Worm (Caenorhabditis elegans) whole organism, L1 larva: ENCODE results near the gene C32D5.14.

Experiments used
- C04F5.9 ChIP-seq: sonication (generic microtip); optimal IDR thresholded peaks from 2 replicates; lab custom pipeline; 2016; ENCODE audit warnings: missing genetic modification characterization, missing compliant biosample characterization
- C16A3.4 ChIP-seq: fragments of 150-350 bp; optimal IDR thresholded peaks from 2 replicates; lab custom pipeline; 2014; ENCODE audit warnings: missing biosample characterization, missing genetic modification characterization
- C34B4.2 ChIP-seq: sonication (generic microtip); optimal IDR thresholded peaks from 2 replicates; lab custom pipeline; 2017; ENCODE audit warnings: mild to moderate bottlenecking, missing genetic modification characterization, missing compliant biosample characterization
- Y116A8C.19 ChIP-seq: sonication (generic microtip); optimal IDR thresholded peaks from 2 replicates; lab custom pipeline; 2016; ENCODE audit warnings: missing compliant biosample characterization, missing genetic modification characterization, borderline replicate concordance
- alr-1 ChIP-seq: fragments of 200-800 bp; sonication (Bioruptor generic); optimal IDR thresholded peaks from 2 replicates; lab custom pipeline; 2018; ENCODE audit warnings: borderline replicate concordance, mild to moderate bottlenecking, missing genetic modification characterization, missing compliant biosample characterization
- aly-2 ChIP-seq: fragments of 150-350 bp; optimal IDR thresholded peaks from 2 replicates; lab custom pipeline; 2014; ENCODE audit warnings: missing biosample characterization, missing genetic modification characterization
- blmp-1 ChIP-seq: fragments of 150-350 bp; optimal IDR thresholded peaks from 2 replicates; lab custom pipeline; 2014; ENCODE audit warnings: missing biosample characterization, missing genetic modification characterization
- ceh-8 ChIP-seq: fragments of 200-800 bp; sonication (Bioruptor generic); optimal IDR thresholded peaks from 2 replicates; lab custom pipeline; 2018; ENCODE audit warnings: mild to moderate bottlenecking, missing genetic modification characterization, moderate library complexity, missing compliant biosample characterization
- ceh-88 ChIP-seq: fragments of 200-800 bp; sonication (Bioruptor generic); IDR thresholded peaks from 2 replicates; pipeline ENCODE4 v1.3.6; 2022; ENCODE audit warnings: missing genetic modification characterization, missing compliant biosample characterization
- ceh-90 ChIP-seq: sonication (generic microtip); optimal IDR thresholded peaks from 2 replicates; lab custom pipeline; 2016; ENCODE audit warnings: missing genetic modification characterization, missing compliant biosample characterization
- dpl-1 ChIP-seq, 3 experiments: fragments of 150-350 bp in 2 of 3; sonication (generic microtip) in 1 of 3; optimal IDR thresholded peaks; 2 replicates each; lab custom pipeline; 2014 to 2017; ENCODE audit warnings: missing biosample characterization in 3 of 3, missing genetic modification characterization in 3 of 3, missing genetic modification reagents in 3 of 3
- efl-1 ChIP-seq, 4 experiments: fragments of 150-350 bp; optimal IDR thresholded peaks in 3 of 4; peaks in 1 of 4; 1 replicate in 1 of 4; 2 replicates in 3 of 4; lab custom pipeline; 2014; ENCODE audit warnings: missing biosample characterization in 2 of 4, missing genetic modification characterization in 2 of 4, missing genetic modification reagents in 2 of 4
- efl-3 ChIP-seq: fragments of 200-800 bp; sonication (Bioruptor generic); optimal IDR thresholded peaks from 2 replicates; lab custom pipeline; 2018; ENCODE audit warnings: mild to moderate bottlenecking, missing genetic modification characterization, missing compliant biosample characterization
- ets-5 ChIP-seq: fragments of 200-800 bp; sonication (Bioruptor generic); IDR thresholded peaks from 2 replicates; pipeline ENCODE4 v1.3.6; 2022; ENCODE audit warnings: missing genetic modification characterization, missing compliant biosample characterization
- fkh-8 ChIP-seq: sonication (generic microtip); optimal IDR thresholded peaks from 2 replicates; lab custom pipeline; 2016; ENCODE audit warnings: mild to moderate bottlenecking, missing genetic modification characterization, missing compliant biosample characterization
- fos-1 ChIP-seq: fragments of 150-350 bp; optimal IDR thresholded peaks from 2 replicates; lab custom pipeline; 2014; ENCODE audit warnings: missing biosample characterization, missing genetic modification characterization
- grh-1 ChIP-seq: fragments of 200-800 bp; sonication (Bioruptor generic); IDR thresholded peaks from 2 replicates; pipeline ENCODE4 v1.3.6; 2022; ENCODE audit warnings: missing genetic modification reagents, missing genetic modification characterization, missing compliant biosample characterization
- isw-1 ChIP-seq: fragments of 200-800 bp; sonication (Bioruptor generic); IDR thresholded peaks from 2 replicates; pipeline ENCODE4 v1.3.6; 2022; ENCODE audit warnings: missing genetic modification characterization, missing compliant biosample characterization
- jun-1 ChIP-seq: fragments of 150-350 bp; optimal IDR thresholded peaks from 2 replicates; lab custom pipeline; 2014; ENCODE audit warnings: missing biosample characterization, missing genetic modification reagents, missing genetic modification characterization
- lin-13 ChIP-seq: fragments of 150-350 bp; optimal IDR thresholded peaks from 2 replicates; lab custom pipeline; 2014; ENCODE audit warnings: missing biosample characterization, missing genetic modification reagents, missing genetic modification characterization
- lin-35 ChIP-seq, 2 experiments: fragments of 150-350 bp; optimal IDR thresholded peaks; 2 replicates each; lab custom pipeline; 2014; ENCODE audit warnings: missing biosample characterization in 2 of 2, missing genetic modification characterization in 2 of 2, missing genetic modification reagents in 2 of 2
- lin-39 ChIP-seq: fragments of 150-350 bp; optimal IDR thresholded peaks from 2 replicates; lab custom pipeline; 2014; ENCODE audit warnings: missing biosample characterization, missing genetic modification reagents, missing genetic modification characterization
- lsy-2 ChIP-seq, 2 experiments: fragments of 150-350 bp; optimal IDR thresholded peaks; 2 replicates each; lab custom pipeline; 2014; ENCODE audit warnings: missing biosample characterization in 2 of 2, missing genetic modification characterization in 2 of 2
- mab-9 ChIP-seq: fragments of 200-800 bp; sonication (Bioruptor generic); IDR thresholded peaks from 2 replicates; pipeline ENCODE4 v1.3.6; 2022; ENCODE audit warnings: missing genetic modification reagents, missing genetic modification characterization, missing compliant biosample characterization
- mdl-1 ChIP-seq, 2 experiments: fragments of 150-350 bp; optimal IDR thresholded peaks; 2 replicates each; lab custom pipeline; 2014 to 2017; ENCODE audit warnings: missing biosample characterization in 2 of 2, missing genetic modification characterization in 2 of 2, inconsistent platforms in 1 of 2
- mep-1 ChIP-seq: fragments of 150-350 bp; optimal IDR thresholded peaks from 2 replicates; lab custom pipeline; 2014; ENCODE audit warnings: missing biosample characterization, missing genetic modification characterization
- nhr-12 ChIP-seq: sonication (generic microtip); optimal IDR thresholded peaks from 2 replicates; lab custom pipeline; 2017; ENCODE audit warnings: missing biosample characterization, missing genetic modification characterization
- nhr-19 ChIP-seq: fragments of 200-800 bp; sonication (Bioruptor generic); conservative IDR thresholded peaks from 2 replicates; pipeline ENCODE4 v1.3.6; 2022; ENCODE audit warnings: missing genetic modification characterization, missing compliant biosample characterization
- nhr-20 ChIP-seq: sonication (generic microtip); optimal IDR thresholded peaks from 2 replicates; lab custom pipeline; 2016; ENCODE audit warnings: mild to moderate bottlenecking, missing genetic modification characterization, missing compliant biosample characterization
- nhr-28 ChIP-seq: fragments of 150-350 bp; optimal IDR thresholded peaks from 2 replicates; lab custom pipeline; 2014; ENCODE audit warnings: missing biosample characterization, missing genetic modification characterization
- nhr-47 ChIP-seq: sonication (generic microtip); optimal IDR thresholded peaks from 2 replicates; lab custom pipeline; 2016; ENCODE audit warnings: mild to moderate bottlenecking, missing genetic modification characterization, moderate library complexity, missing compliant biosample characterization
- nhr-76 ChIP-seq: sonication (generic microtip); optimal IDR thresholded peaks from 2 replicates; lab custom pipeline; 2017; ENCODE audit warnings: missing biosample characterization, missing genetic modification characterization
- nhr-77 ChIP-seq: fragments of 150-350 bp; optimal IDR thresholded peaks from 2 replicates; lab custom pipeline; 2014; ENCODE audit warnings: missing biosample characterization, missing genetic modification characterization
- nhr-84 ChIP-seq: sonication (generic microtip); optimal IDR thresholded peaks from 2 replicates; lab custom pipeline; 2017; ENCODE audit warnings: missing biosample characterization, missing genetic modification characterization
- nhr-85 ChIP-seq: sonication (generic microtip); peaks from one replicate; lab custom pipeline; 2016; ENCODE audit warnings: missing genetic modification characterization, inconsistent platforms, missing compliant biosample characterization
- nhr-90 ChIP-seq: sonication (generic microtip); optimal IDR thresholded peaks from 2 replicates; lab custom pipeline; 2016; ENCODE audit warnings: mild to moderate bottlenecking, missing genetic modification characterization, missing compliant biosample characterization; ENCODE audit not compliant: poor library complexity
- pag-3 ChIP-seq: sonication (generic microtip); optimal IDR thresholded peaks from 2 replicates; lab custom pipeline; 2017; ENCODE audit warnings: missing genetic modification characterization, mild to moderate bottlenecking, missing compliant biosample characterization, antibody characterized with exemption, borderline replicate concordance; ENCODE audit not compliant: insufficient read depth
- pqm-1 ChIP-seq: sonication (generic microtip); optimal IDR thresholded peaks from 3 replicates; lab custom pipeline; 2017; ENCODE audit warnings: missing biosample characterization, missing genetic modification characterization
- skn-1 ChIP-seq: fragments of 150-350 bp; optimal IDR thresholded peaks from 2 replicates; lab custom pipeline; 2014; ENCODE audit warnings: missing biosample characterization, missing genetic modification characterization
- sptf-1 ChIP-seq: fragments of 150-350 bp; optimal IDR thresholded peaks from 2 replicates; lab custom pipeline; 2014; ENCODE audit warnings: missing biosample characterization, missing genetic modification characterization
- unc-130 ChIP-seq: fragments of 150-350 bp; optimal IDR thresholded peaks from 2 replicates; lab custom pipeline; 2017; ENCODE audit warnings: missing biosample characterization, missing genetic modification characterization, inconsistent platforms
- unc-30 ChIP-seq: sonication (generic microtip); optimal IDR thresholded peaks from 2 replicates; lab custom pipeline; 2017; ENCODE audit warnings: missing biosample characterization, missing genetic modification characterization
- unc-98 ChIP-seq: fragments of 200-800 bp; sonication (Bioruptor generic); IDR thresholded peaks from 2 replicates; pipeline ENCODE4 v1.3.6; 2022; ENCODE audit warnings: missing genetic modification characterization, missing compliant biosample characterization
- vab-15 ChIP-seq: sonication (generic microtip); optimal IDR thresholded peaks from 2 replicates; lab custom pipeline; 2017; ENCODE audit warnings: missing genotype, mild to moderate bottlenecking, missing genetic modification characterization, missing compliant biosample characterization
- xbp-1 ChIP-seq: sonication (generic microtip); optimal IDR thresholded peaks from 2 replicates; lab custom pipeline; 2016; ENCODE audit warnings: missing genetic modification characterization, missing compliant biosample characterization
- zag-1 ChIP-seq: fragments of 150-350 bp; optimal IDR thresholded peaks from 2 replicates; lab custom pipeline; 2014; ENCODE audit warnings: missing biosample characterization, missing genetic modification characterization
- zip-4 ChIP-seq: fragments of 200-800 bp; sonication (Bioruptor generic); optimal IDR thresholded peaks from 2 replicates; lab custom pipeline; 2018; ENCODE audit warnings: mild to moderate bottlenecking, missing genetic modification characterization, moderate library complexity, missing compliant biosample characterization
- ztf-11 ChIP-seq, 2 experiments: sonication (generic microtip); optimal IDR thresholded peaks; 2 replicates each; lab custom pipeline; 2016 to 2017; ENCODE audit warnings: missing genetic modification characterization in 2 of 2, missing biosample characterization in 1 of 2, missing compliant biosample characterization in 1 of 2

C32D5.14 gene

ce11 chrII:6347341-6348118 lies 12.2 kb downstream of the C32D5.14 start, which contains the start of gene lgg-1 (continued):
- TF ChIP-seq mep-1 (tag; lab: Kevin White, UChicago) = peak; percentile 77
- no peak for TF ChIP-seq nhr-84 (tag; lab: Kevin White, UChicago)
- TF ChIP-seq ztf-11 (tag; optimal IDR thresholded peaks at IDR 0.05; lab: Kevin White, UChicago) = peak in 1 of 2 experiments; percentile 39

- TF ChIP-seq sptf-1 (tag; lab: Kevin White, UChicago) (no peak), xbp-1 (tag; lab: Kevin White, UChicago) (peak; percentile 90), ceh-90 (tag; lab: Kevin White, UChicago) (no peak), blmp-1 (peak; percentile 92), aly-2 (no peak), fkh-8 (peak; percentile 88), nhr-76 (tag; lab: Kevin White, UChicago) (no peak), mdl-1 (tag; optimal IDR thresholded peaks at IDR 0.05; lab: Kevin White, UChicago) (peak; percentile 22 to 98), alr-1 (tag; lab: Kevin White, UChicago) (no peak), ets-5 (GFP tag; lab: Robert Waterston, UW) (no peak), vab-15 (tag; lab: Kevin White, UChicago) (no peak), lin-39 (tag; lab: Kevin White, UChicago) (peak; percentile 53), unc-30 (tag; lab: Kevin White, UChicago) (no peak), C34B4.2 (tag; lab: Kevin White, UChicago) (no peak), grh-1 (GFP tag; lab: Robert Waterston, UW) (peak; percentile 79), nhr-85 (tag; lab: Kevin White, UChicago) (peak; percentile 89), nhr-19 (GFP tag; lab: Robert Waterston, UW) (peak; percentile 87), zag-1 (tag; lab: Kevin White, UChicago) (no peak), C16A3.4 (tag; lab: Kevin White, UChicago) (peak; percentile 83), ztf-11 (tag; optimal IDR thresholded peaks at IDR 0.05; lab: Kevin White, UChicago) (peak in 1 of 2 experiments; percentile 79), Y116A8C.19 (tag; lab: Kevin White, UChicago) (no peak), nhr-12 (no peak), efl-1 (optimal IDR thresholded peaks at IDR 0.05; lab: Kevin White, UChicago) (peak; percentile 82 to 85), efl-1 (GFP tag; optimal IDR thresholded peaks at IDR 0.05 in 1 of 2; lab: Kevin White, UChicago) (peak; percentile 69 to 98), ceh-88 (GFP tag; lab: Robert Waterston, UW) (no peak; the same call in 1 of the 2 replicates), nhr-20 (peak; percentile 97), pag-3 (tag; lab: Kevin White, UChicago) (no peak), unc-130 (peak; percentile 66), zip-4 (GFP tag; lab: Kevin White, UChicago) (peak; percentile 66), nhr-47 (tag; lab: Kevin White, UChicago) (peak; percentile 94), lin-13 (GFP tag; lab: Kevin White, UChicago) (peak; percentile 89), efl-3 (GFP tag; lab: Kevin White, UChicago) (no peak), ceh-8 (GFP tag; lab: Kevin White, UChicago) (peak; percentile 73), lsy-2 (tag; optimal IDR thresholded peaks at IDR 0.05; lab: Kevin White, UChicago) (peak; percentile 88 to 91), nhr-90 (peak; percentile 93), isw-1 (GFP tag; lab: Robert Waterston, UW) (peak; percentile 67), jun-1 (tag; lab: Kevin White, UChicago) (peak; percentile 93), lin-35 (GFP tag; optimal IDR thresholded peaks at IDR 0.05; lab: Kevin White, UChicago) (peak; percentile 81 to 89), mab-9 (peak; percentile 70), C04F5.9 (peak; percentile 2), dpl-1 (GFP tag; optimal IDR thresholded peaks at IDR 0.05; lab: Kevin White, UChicago) (peak; percentile 58 to 76 (median 66)), fos-1 (tag; lab: Kevin White, UChicago) (peak; percentile 85), pqm-1 (tag; lab: Kevin White, UChicago) (no peak), skn-1 (tag; lab: Kevin White, UChicago) (peak; percentile 80), nhr-77 (tag; lab: Kevin White, UChicago) (peak; percentile 28), unc-98 (no peak), nhr-28 (no peak)
Measured at ce11 chrII:6348360-6348759, 13.1 kb downstream of the C32D5.14 start.
